Worm (Caenorhabditis elegans) whole organism, L1 larva: ENCODE data around the gene R02D5.10.

Experiments used
- C16A3.4 ChIP-seq: fragments of 150-350 bp; optimal IDR thresholded peaks from 2 replicates; lab custom pipeline; 2014; ENCODE audit warnings: missing biosample characterization, missing genetic modification characterization
- F16B12.6 ChIP-seq: fragments of 150-350 bp; optimal IDR thresholded peaks from 2 replicates; lab custom pipeline; 2014; ENCODE audit warnings: missing biosample characterization, missing genetic modification characterization
- Y116A8C.19 ChIP-seq: sonication (generic microtip); optimal IDR thresholded peaks from 2 replicates; lab custom pipeline; 2016; ENCODE audit warnings: missing compliant biosample characterization, missing genetic modification characterization, borderline replicate concordance
- alr-1 ChIP-seq: fragments of 200-800 bp; sonication (Bioruptor generic); optimal IDR thresholded peaks from 2 replicates; lab custom pipeline; 2018; ENCODE audit warnings: borderline replicate concordance, mild to moderate bottlenecking, missing genetic modification characterization, missing compliant biosample characterization
- aly-2 ChIP-seq: fragments of 150-350 bp; optimal IDR thresholded peaks from 2 replicates; lab custom pipeline; 2014; ENCODE audit warnings: missing biosample characterization, missing genetic modification characterization
- ceh-63 ChIP-seq: fragments of 200-800 bp; sonication (Bioruptor generic); optimal IDR thresholded peaks from 2 replicates; lab custom pipeline; 2018; ENCODE audit warnings: mild to moderate bottlenecking, missing genetic modification characterization, missing compliant biosample characterization
- ceh-8 ChIP-seq: fragments of 200-800 bp; sonication (Bioruptor generic); optimal IDR thresholded peaks from 2 replicates; lab custom pipeline; 2018; ENCODE audit warnings: mild to moderate bottlenecking, missing genetic modification characterization, moderate library complexity, missing compliant biosample characterization
- ceh-82 ChIP-seq, 3 experiments: fragments of 150-350 bp in 1 of 3; sonication (generic microtip) in 2 of 3; optimal IDR thresholded peaks; 2 replicates each; lab custom pipeline; 2014 to 2017; ENCODE audit warnings: missing biosample characterization in 3 of 3, missing genetic modification characterization in 3 of 3
- ceh-90 ChIP-seq: sonication (generic microtip); optimal IDR thresholded peaks from 2 replicates; lab custom pipeline; 2016; ENCODE audit warnings: missing genetic modification characterization, missing compliant biosample characterization
- ces-1 ChIP-seq: fragments of 150-350 bp; optimal IDR thresholded peaks from 2 replicates; lab custom pipeline; 2014; ENCODE audit warnings: missing biosample characterization, missing genetic modification reagents, missing genetic modification characterization
- dpl-1 ChIP-seq, 3 experiments: fragments of 150-350 bp in 2 of 3; sonication (generic microtip) in 1 of 3; optimal IDR thresholded peaks; 2 replicates each; lab custom pipeline; 2014 to 2017; ENCODE audit warnings: missing biosample characterization in 3 of 3, missing genetic modification characterization in 3 of 3, missing genetic modification reagents in 3 of 3
- dsc-1 ChIP-seq: sonication (generic microtip); optimal IDR thresholded peaks from 2 replicates; lab custom pipeline; 2016; ENCODE audit warnings: mild to moderate bottlenecking, missing genetic modification characterization, missing compliant biosample characterization
- efl-1 ChIP-seq, 4 experiments: fragments of 150-350 bp; optimal IDR thresholded peaks in 3 of 4; peaks in 1 of 4; 1 replicate in 1 of 4; 2 replicates in 3 of 4; lab custom pipeline; 2014; ENCODE audit warnings: missing biosample characterization in 2 of 4, missing genetic modification characterization in 2 of 4, missing genetic modification reagents in 2 of 4
- efl-3 ChIP-seq: fragments of 200-800 bp; sonication (Bioruptor generic); optimal IDR thresholded peaks from 2 replicates; lab custom pipeline; 2018; ENCODE audit warnings: mild to moderate bottlenecking, missing genetic modification characterization, missing compliant biosample characterization
- egl-13 ChIP-seq: sonication (generic microtip); optimal IDR thresholded peaks from 2 replicates; lab custom pipeline; 2016; ENCODE audit warnings: missing genotype, missing genetic modification reagents, missing genetic modification characterization, missing compliant biosample characterization
- elt-3 ChIP-seq, 6 experiments: fragments of 150-350 bp in 1 of 6; sonication (generic microtip); optimal IDR thresholded peaks; 2 replicates each; lab custom pipeline; 2017 to 2018; ENCODE audit warnings: missing biosample characterization in 6 of 6, missing genetic modification characterization in 6 of 6, inconsistent platforms in 1 of 6
- ets-5 ChIP-seq: fragments of 200-800 bp; sonication (Bioruptor generic); IDR thresholded peaks from 2 replicates; pipeline ENCODE4 v1.3.6; 2022; ENCODE audit warnings: missing genetic modification characterization, missing compliant biosample characterization
- fkh-4 ChIP-seq: sonication (generic microtip); optimal IDR thresholded peaks from 2 replicates; lab custom pipeline; 2016; ENCODE audit warnings: missing compliant biosample characterization, missing genetic modification characterization, borderline replicate concordance
- fkh-8 ChIP-seq: sonication (generic microtip); optimal IDR thresholded peaks from 2 replicates; lab custom pipeline; 2016; ENCODE audit warnings: mild to moderate bottlenecking, missing genetic modification characterization, missing compliant biosample characterization
- hlh-4 ChIP-seq: sonication (generic microtip); optimal IDR thresholded peaks from 2 replicates; lab custom pipeline; 2016; ENCODE audit warnings: mild to moderate bottlenecking, missing genetic modification characterization, missing compliant biosample characterization
- hpl-2 ChIP-seq: fragments of 150-350 bp; optimal IDR thresholded peaks from 2 replicates; lab custom pipeline; 2014; ENCODE audit warnings: missing biosample characterization, missing genetic modification reagents, missing genetic modification characterization
- irx-1 ChIP-seq: sonication (generic microtip); optimal IDR thresholded peaks from 2 replicates; lab custom pipeline; 2016; ENCODE audit warnings: missing genetic modification characterization, missing compliant biosample characterization
- isw-1 ChIP-seq: fragments of 200-800 bp; sonication (Bioruptor generic); IDR thresholded peaks from 2 replicates; pipeline ENCODE4 v1.3.6; 2022; ENCODE audit warnings: missing genetic modification characterization, missing compliant biosample characterization
- jun-1 ChIP-seq: fragments of 150-350 bp; optimal IDR thresholded peaks from 2 replicates; lab custom pipeline; 2014; ENCODE audit warnings: missing biosample characterization, missing genetic modification reagents, missing genetic modification characterization
- lin-13 ChIP-seq: fragments of 150-350 bp; optimal IDR thresholded peaks from 2 replicates; lab custom pipeline; 2014; ENCODE audit warnings: missing biosample characterization, missing genetic modification reagents, missing genetic modification characterization
- lsy-2 ChIP-seq, 2 experiments: fragments of 150-350 bp; optimal IDR thresholded peaks; 2 replicates each; lab custom pipeline; 2014; ENCODE audit warnings: missing biosample characterization in 2 of 2, missing genetic modification characterization in 2 of 2
- mab-9 ChIP-seq: fragments of 200-800 bp; sonication (Bioruptor generic); IDR thresholded peaks from 2 replicates; pipeline ENCODE4 v1.3.6; 2022; ENCODE audit warnings: missing genetic modification reagents, missing genetic modification characterization, missing compliant biosample characterization
- mdl-1 ChIP-seq, 2 experiments: fragments of 150-350 bp; optimal IDR thresholded peaks; 2 replicates each; lab custom pipeline; 2014 to 2017; ENCODE audit warnings: missing biosample characterization in 2 of 2, missing genetic modification characterization in 2 of 2, inconsistent platforms in 1 of 2
- mep-1 ChIP-seq: fragments of 150-350 bp; optimal IDR thresholded peaks from 2 replicates; lab custom pipeline; 2014; ENCODE audit warnings: missing biosample characterization, missing genetic modification characterization
- nhr-11 ChIP-seq: fragments of 150-350 bp; optimal IDR thresholded peaks from 2 replicates; lab custom pipeline; 2014; ENCODE audit warnings: missing biosample characterization, missing genetic modification characterization
- nhr-12 ChIP-seq: sonication (generic microtip); optimal IDR thresholded peaks from 2 replicates; lab custom pipeline; 2017; ENCODE audit warnings: missing biosample characterization, missing genetic modification characterization
- nhr-19 ChIP-seq: fragments of 200-800 bp; sonication (Bioruptor generic); conservative IDR thresholded peaks from 2 replicates; pipeline ENCODE4 v1.3.6; 2022; ENCODE audit warnings: missing genetic modification characterization, missing compliant biosample characterization
- nhr-20 ChIP-seq: sonication (generic microtip); optimal IDR thresholded peaks from 2 replicates; lab custom pipeline; 2016; ENCODE audit warnings: mild to moderate bottlenecking, missing genetic modification characterization, missing compliant biosample characterization
- nhr-47 ChIP-seq: sonication (generic microtip); optimal IDR thresholded peaks from 2 replicates; lab custom pipeline; 2016; ENCODE audit warnings: mild to moderate bottlenecking, missing genetic modification characterization, moderate library complexity, missing compliant biosample characterization
- nhr-71 ChIP-seq: sonication (generic microtip); optimal IDR thresholded peaks from 2 replicates; lab custom pipeline; 2016; ENCODE audit warnings: mild to moderate bottlenecking, missing genetic modification characterization, moderate library complexity, missing compliant biosample characterization
- nhr-76 ChIP-seq: sonication (generic microtip); optimal IDR thresholded peaks from 2 replicates; lab custom pipeline; 2017; ENCODE audit warnings: missing biosample characterization, missing genetic modification characterization
- nhr-77 ChIP-seq: fragments of 150-350 bp; optimal IDR thresholded peaks from 2 replicates; lab custom pipeline; 2014; ENCODE audit warnings: missing biosample characterization, missing genetic modification characterization
- nhr-85 ChIP-seq: sonication (generic microtip); peaks from one replicate; lab custom pipeline; 2016; ENCODE audit warnings: missing genetic modification characterization, inconsistent platforms, missing compliant biosample characterization
- pag-3 ChIP-seq: sonication (generic microtip); optimal IDR thresholded peaks from 2 replicates; lab custom pipeline; 2017; ENCODE audit warnings: missing genetic modification characterization, mild to moderate bottlenecking, missing compliant biosample characterization, antibody characterized with exemption, borderline replicate concordance; ENCODE audit not compliant: insufficient read depth
- pax-3 ChIP-seq: fragments of 200-800 bp; sonication (Bioruptor generic); optimal IDR thresholded peaks from 2 replicates; lab custom pipeline; 2018; ENCODE audit warnings: mild to moderate bottlenecking, missing genetic modification characterization, moderate library complexity, missing compliant biosample characterization
- pqm-1 ChIP-seq: sonication (generic microtip); optimal IDR thresholded peaks from 3 replicates; lab custom pipeline; 2017; ENCODE audit warnings: missing biosample characterization, missing genetic modification characterization
- skn-1 ChIP-seq: fragments of 150-350 bp; optimal IDR thresholded peaks from 2 replicates; lab custom pipeline; 2014; ENCODE audit warnings: missing biosample characterization, missing genetic modification characterization
- sox-4 ChIP-seq: sonication (generic microtip); optimal IDR thresholded peaks from 2 replicates; lab custom pipeline; 2016; ENCODE audit warnings: missing genetic modification characterization, missing compliant biosample characterization
- sptf-1 ChIP-seq: fragments of 150-350 bp; optimal IDR thresholded peaks from 2 replicates; lab custom pipeline; 2014; ENCODE audit warnings: missing biosample characterization, missing genetic modification characterization
- swsn-7 ChIP-seq: sonication (generic microtip); optimal IDR thresholded peaks from 2 replicates; lab custom pipeline; 2016; ENCODE audit warnings: missing genetic modification characterization, missing compliant biosample characterization
- unc-30 ChIP-seq: sonication (generic microtip); optimal IDR thresholded peaks from 2 replicates; lab custom pipeline; 2017; ENCODE audit warnings: missing biosample characterization, missing genetic modification characterization
- unc-62 ChIP-seq: fragments of 150-350 bp; optimal IDR thresholded peaks from 2 replicates; lab custom pipeline; 2014; ENCODE audit warnings: missing biosample characterization, missing genetic modification reagents, missing genetic modification characterization
- vab-15 ChIP-seq: sonication (generic microtip); optimal IDR thresholded peaks from 2 replicates; lab custom pipeline; 2017; ENCODE audit warnings: missing genotype, mild to moderate bottlenecking, missing genetic modification characterization, missing compliant biosample characterization
- xbp-1 ChIP-seq: sonication (generic microtip); optimal IDR thresholded peaks from 2 replicates; lab custom pipeline; 2016; ENCODE audit warnings: missing genetic modification characterization, missing compliant biosample characterization
- zag-1 ChIP-seq: fragments of 150-350 bp; optimal IDR thresholded peaks from 2 replicates; lab custom pipeline; 2014; ENCODE audit warnings: missing biosample characterization, missing genetic modification characterization

The R02D5.10 gene

DNA sequence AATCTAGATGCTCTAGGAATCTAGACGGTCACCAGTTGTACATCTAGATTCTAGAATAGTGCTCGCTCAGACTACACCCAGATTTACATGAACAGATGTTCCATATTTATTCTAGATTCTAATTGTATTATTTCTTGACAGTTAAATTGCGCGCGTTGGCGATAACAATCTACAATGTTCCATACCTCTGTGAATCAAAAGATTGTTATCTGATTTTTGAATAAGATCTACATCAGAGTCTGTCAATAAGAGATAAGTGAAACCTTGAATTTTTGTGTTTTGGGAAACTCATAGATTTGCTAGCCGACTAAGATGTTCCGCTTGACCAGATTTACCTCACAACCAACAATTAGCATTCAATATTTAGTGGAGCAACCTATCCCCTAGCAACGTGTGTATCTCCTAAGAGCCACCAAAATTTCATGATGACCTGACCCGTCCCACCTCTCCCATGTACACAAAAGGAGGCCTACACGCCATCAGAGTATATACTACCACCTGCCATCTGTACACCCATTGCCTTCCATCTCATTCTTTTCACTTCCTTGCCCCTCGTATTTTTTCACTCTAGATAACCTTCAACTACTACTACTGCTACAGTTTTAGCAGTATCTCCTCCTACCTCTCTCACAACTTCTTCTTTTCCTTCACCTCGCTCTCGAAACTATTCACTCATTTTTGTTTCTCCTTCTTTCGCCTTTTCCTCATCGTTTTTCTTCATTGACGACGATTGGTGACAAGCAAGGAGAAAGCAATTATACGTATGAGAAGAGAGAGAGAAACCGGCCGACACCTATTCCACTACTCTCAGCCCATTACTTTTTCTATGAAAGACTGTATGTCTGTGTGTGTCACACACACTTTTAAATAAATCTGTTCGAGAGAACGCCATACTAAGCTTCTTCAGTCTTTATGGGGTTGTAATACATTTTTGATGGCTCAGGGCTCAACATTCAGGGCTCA, 24.9 kb downstream of the R02D5.10 start (continued):
- no peak for TF ChIP-seq dpl-1 (GFP tag; optimal IDR thresholded peaks at IDR 0.05; lab: Kevin White, UChicago)
- TF ChIP-seq aly-2 = no peak
- no peak for TF ChIP-seq nhr-19 (GFP tag; lab: Robert Waterston, UW)
- no peak for TF ChIP-seq hpl-2
- TF ChIP-seq egl-13 = no peak
- no peak for TF ChIP-seq F16B12.6 (tag; lab: Kevin White, UChicago)
- TF ChIP-seq fkh-4 (tag; lab: Kevin White, UChicago) = no peak
- TF ChIP-seq sptf-1 = no peak
- no peak for TF ChIP-seq nhr-12 (tag; lab: Kevin White, UChicago)
- peak; percentile 10 for TF ChIP-seq nhr-20 (tag; lab: Kevin White, UChicago)
- TF ChIP-seq ets-5 (GFP tag; lab: Robert Waterston, UW) = no peak
- TF ChIP-seq mdl-1 (tag; optimal IDR thresholded peaks at IDR 0.05; lab: Kevin White, UChicago) = no peak
- TF ChIP-seq ceh-82 (tag; optimal IDR thresholded peaks at IDR 0.05; lab: Kevin White, UChicago) = no peak
- no peak for TF ChIP-seq zag-1 (tag; lab: Kevin White, UChicago)
- TF ChIP-seq jun-1 = no peak
- TF ChIP-seq ceh-90 (tag; lab: Kevin White, UChicago) = no peak
- no peak for TF ChIP-seq pag-3 (tag; lab: Kevin White, UChicago)
- no peak for TF ChIP-seq ceh-8 (GFP tag; lab: Kevin White, UChicago)
- TF ChIP-seq nhr-47 = no peak
- no peak for TF ChIP-seq xbp-1 (tag; lab: Kevin White, UChicago)
- no peak for TF ChIP-seq Y116A8C.19 (tag; lab: Kevin White, UChicago)
- no peak for TF ChIP-seq efl-1 (optimal IDR thresholded peaks at IDR 0.05; lab: Kevin White, UChicago)
- peak in 1 of 2 experiments; percentile 90 for TF ChIP-seq efl-1 (GFP tag; optimal IDR thresholded peaks at IDR 0.05 in 1 of 2; lab: Kevin White, UChicago)
- TF ChIP-seq skn-1 (tag; lab: Kevin White, UChicago) = no peak
- TF ChIP-seq lsy-2 (tag; optimal IDR thresholded peaks at IDR 0.05; lab: Kevin White, UChicago) = no peak
- TF ChIP-seq mep-1 (tag; lab: Kevin White, UChicago) = no peak
- peak; percentile 26 for TF ChIP-seq irx-1 (tag; lab: Kevin White, UChicago)
- no peak for TF ChIP-seq nhr-11 (tag; lab: Kevin White, UChicago)
- no peak for TF ChIP-seq isw-1 (GFP tag; lab: Robert Waterston, UW)
- TF ChIP-seq lin-13 (GFP tag; lab: Kevin White, UChicago) = no peak
- no peak for TF ChIP-seq unc-62
- TF ChIP-seq nhr-85 (tag; lab: Kevin White, UChicago) = peak; percentile 98
- no peak for TF ChIP-seq unc-30 (tag; lab: Kevin White, UChicago)
- TF ChIP-seq nhr-77 (tag; lab: Kevin White, UChicago) = no peak
- TF ChIP-seq sox-4 (tag; lab: Kevin White, UChicago) = no peak
- no peak for TF ChIP-seq pax-3
- TF ChIP-seq mab-9 (GFP tag; lab: Robert Waterston, UW) = no peak
- no peak for TF ChIP-seq pqm-1
- no peak for TF ChIP-seq fkh-8
- no peak for TF ChIP-seq swsn-7 (tag; lab: Kevin White, UChicago)
- TF ChIP-seq dsc-1 (tag; lab: Kevin White, UChicago) = no peak
- no peak for TF ChIP-seq ceh-63 (GFP tag; lab: Kevin White, UChicago)
- no peak for TF ChIP-seq vab-15
- TF ChIP-seq ces-1 (GFP tag; lab: Kevin White, UChicago) = no peak
- peak; percentile 18 for TF ChIP-seq C16A3.4
- TF ChIP-seq nhr-71 = peak; percentile 27
- peak in 2 of 6 experiments; percentile 37 to 59 for TF ChIP-seq elt-3 (tag; optimal IDR thresholded peaks at IDR 0.05; lab: Kevin White, UChicago)
- TF ChIP-seq nhr-76 (tag; lab: Kevin White, UChicago) = no peak
- TF ChIP-seq efl-3 = no peak
- TF ChIP-seq hlh-4 (tag; lab: Kevin White, UChicago) = no peak
- TF ChIP-seq alr-1 (tag; lab: Kevin White, UChicago) = no peak
